Worm (Caenorhabditis elegans) whole organism, mixed stage, embryonic: ENCODE results near the gene smc-5.

Experiments
- M03D4.4 ChIP-seq: sonication (generic microtip); optimal IDR thresholded peaks from 2 replicates; lab custom pipeline; 2017; ENCODE audit warnings: mild to moderate bottlenecking, missing genetic modification characterization, missing compliant biosample characterization
- bed-3 ChIP-seq: fragments of 200-800 bp; sonication (Bioruptor generic); optimal IDR thresholded peaks from 3 replicates; lab custom pipeline; 2018; ENCODE audit warnings: mild to moderate bottlenecking, missing genetic modification characterization, moderate library complexity, missing compliant biosample characterization
- blmp-1 ChIP-seq: fragments of 150-350 bp; optimal IDR thresholded peaks from 2 replicates; lab custom pipeline; 2014; ENCODE audit warnings: missing biosample characterization, missing genetic modification characterization
- ceh-39 ChIP-seq: fragments of 150-350 bp; optimal IDR thresholded peaks from 2 replicates; lab custom pipeline; 2014; ENCODE audit warnings: missing biosample characterization, missing genetic modification characterization
- ceh-43 ChIP-seq: fragments of 200-800 bp; sonication (Bioruptor generic); optimal IDR thresholded peaks from 2 replicates; lab custom pipeline; 2018; ENCODE audit warnings: mild to moderate bottlenecking, missing genetic modification characterization, moderate library complexity, missing compliant biosample characterization
- ceh-83 ChIP-seq: fragments of 200-800 bp; sonication (Bioruptor generic); optimal IDR thresholded peaks from 2 replicates; lab custom pipeline; 2018; ENCODE audit warnings: mild to moderate bottlenecking, missing genetic modification characterization, missing compliant biosample characterization
- ces-1 ChIP-seq: fragments of 150-350 bp; optimal IDR thresholded peaks from 2 replicates; lab custom pipeline; 2014; ENCODE audit warnings: missing biosample characterization, missing genetic modification reagents, missing genetic modification characterization
- cnd-1 ChIP-seq: fragments of 200-800 bp; sonication (Bioruptor generic); optimal IDR thresholded peaks from 2 replicates; lab custom pipeline; 2018; ENCODE audit warnings: mild to moderate bottlenecking, missing genetic modification characterization, missing compliant biosample characterization
- drap-1 ChIP-seq: fragments of 200-800 bp; sonication (Bioruptor generic); optimal IDR thresholded peaks from 3 replicates; lab custom pipeline; 2018; ENCODE audit warnings: mild to moderate bottlenecking, missing genetic modification characterization, missing compliant biosample characterization
- elt-1 ChIP-seq: sonication (generic microtip); optimal IDR thresholded peaks from 2 replicates; lab custom pipeline; 2017; ENCODE audit warnings: missing genetic modification characterization, mild to moderate bottlenecking, missing compliant biosample characterization, antibody characterized with exemption, moderate library complexity, borderline replicate concordance; ENCODE audit not compliant: insufficient read depth
- elt-3 ChIP-seq: fragments of 150-350 bp; optimal IDR thresholded peaks from 2 replicates; lab custom pipeline; 2014; ENCODE audit warnings: missing biosample characterization, missing genetic modification characterization
- flh-1 ChIP-seq: fragments of 200-800 bp; sonication (Bioruptor generic); optimal IDR thresholded peaks from 2 replicates; lab custom pipeline; 2018; ENCODE audit warnings: mild to moderate bottlenecking, missing genetic modification characterization, moderate library complexity, missing compliant biosample characterization
- ham-2 ChIP-seq: fragments of 200-800 bp; sonication (Bioruptor generic); optimal IDR thresholded peaks from 2 replicates; lab custom pipeline; 2018; ENCODE audit warnings: mild to moderate bottlenecking, missing genetic modification characterization, missing compliant biosample characterization
- hlh-1 ChIP-seq: fragments of 150-350 bp; optimal IDR thresholded peaks from 2 replicates; lab custom pipeline; 2014; ENCODE audit warnings: missing biosample characterization, missing genetic modification reagents, missing genetic modification characterization
- lin-13 ChIP-seq: fragments of 150-350 bp; optimal IDR thresholded peaks from 2 replicates; lab custom pipeline; 2014; ENCODE audit warnings: missing biosample characterization, missing genetic modification characterization
- lin-32 ChIP-seq: fragments of 200-800 bp; sonication (Bioruptor generic); optimal IDR thresholded peaks from 2 replicates; lab custom pipeline; 2018; ENCODE audit warnings: mild to moderate bottlenecking, missing genetic modification characterization, missing compliant biosample characterization
- lsy-2 ChIP-seq: fragments of 150-350 bp; optimal IDR thresholded peaks from 2 replicates; lab custom pipeline; 2014; ENCODE audit warnings: missing biosample characterization, missing genetic modification characterization
- mab-5 ChIP-seq: fragments of 150-350 bp; optimal IDR thresholded peaks from 2 replicates; lab custom pipeline; 2014; ENCODE audit warnings: missing biosample characterization, missing genetic modification characterization
- mep-1 ChIP-seq: fragments of 150-350 bp; optimal IDR thresholded peaks from 2 replicates; lab custom pipeline; 2017; ENCODE audit warnings: missing biosample characterization, missing genetic modification reagents, missing genetic modification characterization, inconsistent platforms
- mls-2 ChIP-seq: sonication (generic microtip); optimal IDR thresholded peaks from 2 replicates; lab custom pipeline; 2016; ENCODE audit warnings: mild to moderate bottlenecking, missing genetic modification characterization, moderate library complexity, missing compliant biosample characterization
- nhr-12 ChIP-seq: fragments of 150-350 bp; optimal IDR thresholded peaks from 2 replicates; lab custom pipeline; 2014; ENCODE audit warnings: missing biosample characterization, missing genetic modification characterization
- nhr-2 ChIP-seq: fragments of 150-350 bp; optimal IDR thresholded peaks from 2 replicates; lab custom pipeline; 2014; ENCODE audit warnings: missing biosample characterization, missing genetic modification characterization
- nhr-237 ChIP-seq: fragments of 150-350 bp; optimal IDR thresholded peaks from 2 replicates; lab custom pipeline; 2014; ENCODE audit warnings: missing biosample characterization, missing genetic modification characterization
- nhr-28 ChIP-seq: fragments of 150-350 bp; optimal IDR thresholded peaks from 2 replicates; lab custom pipeline; 2014; ENCODE audit warnings: missing biosample characterization, missing genetic modification characterization
- nhr-76 ChIP-seq: sonication (generic microtip); optimal IDR thresholded peaks from 2 replicates; lab custom pipeline; 2017; ENCODE audit warnings: missing biosample characterization, missing genetic modification characterization
- pha-4 ChIP-seq: fragments of 150-350 bp; optimal IDR thresholded peaks from 2 replicates; lab custom pipeline; 2018; ENCODE audit warnings: missing biosample characterization, missing genetic modification reagents, missing genetic modification characterization
- sem-2 ChIP-seq: fragments of 200-800 bp; sonication (Bioruptor generic); optimal IDR thresholded peaks from 2 replicates; lab custom pipeline; 2018; ENCODE audit warnings: mild to moderate bottlenecking, missing genetic modification characterization, missing compliant biosample characterization
- snpc-4 ChIP-seq: fragments of 150-350 bp; optimal IDR thresholded peaks from 2 replicates; lab custom pipeline; 2014; ENCODE audit warnings: missing biosample characterization, missing genetic modification characterization
- sptf-1 ChIP-seq: sonication (generic microtip); optimal IDR thresholded peaks from 2 replicates; lab custom pipeline; 2017; ENCODE audit warnings: mild to moderate bottlenecking, missing genetic modification characterization, moderate library complexity, missing compliant biosample characterization
- tbx-8 ChIP-seq: fragments of 200-800 bp; sonication (Bioruptor generic); optimal IDR thresholded peaks from 2 replicates; lab custom pipeline; 2018; ENCODE audit warnings: mild to moderate bottlenecking, missing genetic modification characterization, moderate library complexity, missing compliant biosample characterization
- unc-120 ChIP-seq: sonication (generic microtip); optimal IDR thresholded peaks from 2 replicates; lab custom pipeline; 2017; ENCODE audit warnings: missing genetic modification characterization, missing compliant biosample characterization; ENCODE audit not compliant: poor library complexity, severe bottlenecking
- unc-39 ChIP-seq: fragments of 150-350 bp; optimal IDR thresholded peaks from 2 replicates; lab custom pipeline; 2014; ENCODE audit warnings: missing biosample characterization, missing genetic modification characterization
- unc-62 ChIP-seq: fragments of 150-350 bp; optimal IDR thresholded peaks from 2 replicates; lab custom pipeline; 2014; ENCODE audit warnings: missing biosample characterization, missing genetic modification reagents, missing genetic modification characterization
- zip-8 ChIP-seq: fragments of 150-350 bp; optimal IDR thresholded peaks from 2 replicates; lab custom pipeline; 2014; ENCODE audit warnings: missing biosample characterization, missing genetic modification characterization
- ztf-11 ChIP-seq: fragments of 150-350 bp; optimal IDR thresholded peaks from 2 replicates; lab custom pipeline; 2014; ENCODE audit warnings: missing biosample characterization, missing genetic modification characterization

Gene smc-5

ce11 chrII:5049865-5050342 is 12.0 kb upstream of the smc-5 start, which contains the start of gene F33G12.6:
Gene F33G12.6 (plus strand): TSS chrII:5049915.
- TF ChIP-seq ces-1 (GFP tag; lab: Kevin White, UChicago) (peak; percentile 17), blmp-1 (tag; lab: Kevin White, UChicago) (no peak)

ce11 chrII:5050776-5051175 is 11.1 kb upstream of the smc-5 start:
- no peak for TF ChIP-seq drap-1 (GFP tag; lab: Kevin White, UChicago)

ce11 chrII:5055129-5055666 is 6.7 kb upstream of the smc-5 start, which contains the start of the genes ify-1 and rpl-22:
Gene ify-1 (minus strand): TSS chrII:5055179.
Gene rpl-22 (plus strand): TSS chrII:5055616.
- TF ChIP-seq ham-2 (GFP tag; lab: Kevin White, UChicago) (peak; percentile 69), mls-2 (tag; lab: Kevin White, UChicago) (peak; percentile 76), blmp-1 (tag; lab: Kevin White, UChicago) (no peak), zip-8 (no peak), elt-3 (tag; lab: Kevin White, UChicago) (peak; percentile 72), mab-5 (tag; lab: Kevin White, UChicago) (peak; percentile 32), flh-1 (GFP tag; lab: Kevin White, UChicago) (no peak), nhr-12 (tag; lab: Kevin White, UChicago) (peak; percentile 39), ceh-83 (GFP tag; lab: Kevin White, UChicago) (peak; percentile 30), snpc-4 (tag; lab: Kevin White, UChicago) (no peak), ceh-43 (GFP tag; lab: Kevin White, UChicago) (peak; percentile 18), ztf-11 (tag; lab: Kevin White, UChicago) (peak; percentile 50), nhr-2 (tag; lab: Kevin White, UChicago) (no peak), unc-39 (tag; lab: Kevin White, UChicago) (no peak), lin-32 (GFP tag; lab: Kevin White, UChicago) (no peak), unc-62 (GFP tag; lab: Kevin White, UChicago) (peak; percentile 61), cnd-1 (tag; lab: Kevin White, UChicago) (peak; percentile 61), drap-1 (GFP tag; lab: Kevin White, UChicago) (peak; percentile 71), sem-2 (GFP tag; lab: Kevin White, UChicago) (no peak), lin-13 (peak; percentile 98), ces-1 (GFP tag; lab: Kevin White, UChicago) (peak; percentile 82), lsy-2 (peak; percentile 99), sptf-1 (peak; percentile 62), hlh-1 (tag; lab: Kevin White, UChicago) (peak; percentile 83), ceh-39 (tag; lab: Kevin White, UChicago) (peak; percentile 83), M03D4.4 (tag; lab: Kevin White, UChicago) (peak; percentile 50), elt-1 (tag; lab: Kevin White, UChicago) (peak; percentile 51), mep-1 (tag; lab: Kevin White, UChicago) (peak; percentile 96), unc-120 (tag; lab: Kevin White, UChicago) (peak; percentile 75), bed-3 (GFP tag; lab: Kevin White, UChicago) (no peak), nhr-237 (tag; lab: Kevin White, UChicago) (peak; percentile 95), nhr-28 (tag; lab: Kevin White, UChicago) (no peak), pha-4 (tag; lab: Kevin White, UChicago) (peak; percentile 97), tbx-8 (GFP tag; lab: Kevin White, UChicago) (no peak), nhr-76 (tag; lab: Kevin White, UChicago) (no peak)

- TF ChIP-seq M03D4.4 (tag; lab: Kevin White, UChicago) = no peak
- no peak for TF ChIP-seq ces-1 (GFP tag; lab: Kevin White, UChicago)
- TF ChIP-seq pha-4 (tag; lab: Kevin White, UChicago) = no peak
- no peak for TF ChIP-seq hlh-1 (tag; lab: Kevin White, UChicago)
- no peak for TF ChIP-seq ceh-43 (GFP tag; lab: Kevin White, UChicago)
- TF ChIP-seq elt-3 (tag; lab: Kevin White, UChicago) = no peak
- no peak for TF ChIP-seq ztf-11 (tag; lab: Kevin White, UChicago)
- TF ChIP-seq unc-62 (GFP tag; lab: Kevin White, UChicago) = no peak
Observed at ce11 chrII:5056254-5056653, 5.7 kb upstream of the smc-5 start.
